Fruit fly (Drosophila melanogaster) whole organism, embryonic: ENCODE data around the gene Rab3GAP1.

ENCODE experiments used
- C15 ChIP-seq: fragments of 200-800 bp; sonication (Bioruptor generic); IDR thresholded peaks from 3 replicates; pipeline ENCODE4 v1.3.6; 2022; ENCODE audit warnings: missing biosample characterization, missing genetic modification characterization
- CG10321 ChIP-seq: fragments of 200-800 bp; sonication (Bioruptor generic); IDR thresholded peaks from 2 replicates; pipeline ENCODE4 v1.3.6; 2022; ENCODE audit warnings: missing biosample characterization, missing genetic modification characterization
- CG12219 ChIP-seq: fragments of 200-800 bp; sonication (Bioruptor generic); optimal IDR thresholded peaks from 3 replicates; lab custom pipeline; 2018; ENCODE audit warnings: missing biosample characterization, mild to moderate bottlenecking, missing genetic modification characterization
- CG13296 ChIP-seq: fragments of 200-800 bp; sonication (Bioruptor generic); optimal IDR thresholded peaks from 3 replicates; lab custom pipeline; 2018; ENCODE audit warnings: missing biosample characterization, mild to moderate bottlenecking, missing genetic modification characterization
- CG14965 ChIP-seq: fragments of 200-800 bp; sonication (Bioruptor generic); optimal IDR thresholded peaks from 2 replicates; lab custom pipeline; 2016; ENCODE audit warnings: missing biosample characterization, missing genetic modification characterization, borderline replicate concordance
- CG1647 ChIP-seq: fragments of 200-800 bp; sonication (Bioruptor generic); optimal IDR thresholded peaks from 3 replicates; lab custom pipeline; 2016; ENCODE audit warnings: missing biosample characterization, missing genetic modification characterization
- CG17186 ChIP-seq: fragments of 200-800 bp; sonication (Bioruptor generic); optimal IDR thresholded peaks from 3 replicates; lab custom pipeline; 2017; ENCODE audit warnings: missing biosample characterization, missing genetic modification reagents, missing genetic modification characterization
- CG17361 ChIP-seq: fragments of 200-800 bp; sonication (Bioruptor generic); IDR thresholded peaks from 3 replicates; pipeline ENCODE4 v1.3.6; 2022; ENCODE audit warnings: missing biosample characterization, missing genetic modification characterization
- CG17568 ChIP-seq: fragments of 200-800 bp; sonication (Bioruptor generic); optimal IDR thresholded peaks from 2 replicates; lab custom pipeline; 2018; ENCODE audit warnings: missing biosample characterization, mild to moderate bottlenecking, missing genetic modification characterization, moderate library complexity
- CG18619 ChIP-seq: fragments of 200-800 bp; sonication (Bioruptor generic); optimal IDR thresholded peaks from 3 replicates; lab custom pipeline; 2017; ENCODE audit warnings: missing biosample characterization, mild to moderate bottlenecking, missing genetic modification characterization
- CG2875 ChIP-seq: fragments of 200-800 bp; sonication (Bioruptor generic); optimal IDR thresholded peaks from 2 replicates; lab custom pipeline; 2017; ENCODE audit warnings: missing biosample characterization, mild to moderate bottlenecking, missing genetic modification characterization, missing genetic modification reagents
- CG3065 ChIP-seq: fragments of 200-800 bp; sonication (Bioruptor generic); optimal IDR thresholded peaks from 2 replicates; lab custom pipeline; 2016; ENCODE audit warnings: missing biosample characterization, missing genetic modification characterization
- CG34422 ChIP-seq: fragments of 200-800 bp; sonication (Bioruptor generic); IDR thresholded peaks from 3 replicates; pipeline ENCODE4 v1.3.6; 2022; ENCODE audit warnings: missing biosample characterization, missing genetic modification characterization
- CG43689 ChIP-seq: fragments of 200-800 bp; sonication (Bioruptor generic); IDR thresholded peaks from 2 replicates; pipeline ENCODE4 v1.3.6; 2022; ENCODE audit warnings: missing biosample characterization, missing genetic modification characterization
- CG6791 ChIP-seq: fragments of 200-800 bp; sonication (Bioruptor generic); IDR thresholded peaks from 3 replicates; pipeline ENCODE4 v1.3.6; 2022; ENCODE audit warnings: missing biosample characterization, missing genetic modification characterization; ENCODE audit not compliant: partially characterized antibody
- CG7357 ChIP-seq: fragments of 200-800 bp; sonication (Bioruptor generic); IDR thresholded peaks from 3 replicates; pipeline ENCODE4 v1.3.6; 2022; ENCODE audit warnings: missing biosample characterization, missing genetic modification characterization
- CG8944 ChIP-seq: fragments of 200-800 bp; sonication (Bioruptor generic); optimal IDR thresholded peaks from 3 replicates; lab custom pipeline; 2016; ENCODE audit warnings: missing biosample characterization, missing genetic modification characterization
- CTCF ChIP-seq: fragments of 200-800 bp; sonication (Bioruptor generic); optimal IDR thresholded peaks from 2 replicates; lab custom pipeline; 2017; ENCODE audit warnings: missing biosample characterization, mild to moderate bottlenecking, missing genetic modification characterization, moderate library complexity
- Chrac-16 ChIP-seq: fragments of 200-800 bp; sonication (Bioruptor generic); optimal IDR thresholded peaks from 3 replicates; lab custom pipeline; 2016; ENCODE audit warnings: missing biosample characterization, missing genetic modification characterization
- Doc3 ChIP-seq: fragments of 200-800 bp; sonication (Bioruptor generic); IDR thresholded peaks from 3 replicates; pipeline ENCODE4 v1.3.6; 2022; ENCODE audit warnings: missing biosample characterization, missing genetic modification characterization; ENCODE audit not compliant: partially characterized antibody
- H2.0 ChIP-seq: fragments of 200-800 bp; sonication (Bioruptor generic); IDR thresholded peaks from 2 replicates; pipeline ENCODE4 v1.3.6; 2022; ENCODE audit warnings: missing biosample characterization, missing genetic modification characterization
- MTF-1 ChIP-seq: fragments of 200-800 bp; sonication (Bioruptor generic); optimal IDR thresholded peaks from 2 replicates; lab custom pipeline; 2018; ENCODE audit warnings: missing biosample characterization, mild to moderate bottlenecking, missing genetic modification characterization, borderline replicate concordance
- Nf-YC ChIP-seq: fragments of 200-800 bp; optimal IDR thresholded peaks from 3 replicates; lab custom pipeline; 2019; ENCODE audit warnings: missing biosample characterization, mild to moderate bottlenecking, missing genetic modification characterization, moderate library complexity
- Side ChIP-seq: fragments of 200-800 bp; sonication (Bioruptor generic); optimal IDR thresholded peaks from 2 replicates; lab custom pipeline; 2016; ENCODE audit warnings: missing biosample characterization, missing genetic modification characterization
- Ssrp ChIP-seq: fragments of 200-800 bp; sonication (Bioruptor generic); optimal IDR thresholded peaks from 2 replicates; lab custom pipeline; 2018; ENCODE audit warnings: missing biosample characterization, mild to moderate bottlenecking, missing genetic modification characterization, moderate library complexity
- Taf1 ChIP-seq: fragments of 200-800 bp; sonication (Bioruptor generic); IDR thresholded peaks from 2 replicates; pipeline ENCODE4 v1.3.6; 2022; ENCODE audit warnings: missing biosample characterization, missing genetic modification characterization
- abd-A ChIP-seq: fragments of 200-800 bp; sonication (Bioruptor generic); optimal IDR thresholded peaks from 3 replicates; lab custom pipeline; 2019; ENCODE audit warnings: missing biosample characterization, mild to moderate bottlenecking, missing genetic modification characterization, moderate library complexity
- amos ChIP-seq: fragments of 200-800 bp; sonication (Bioruptor generic); IDR thresholded peaks from 2 replicates; pipeline ENCODE4 v1.3.6; 2022; ENCODE audit warnings: missing biosample characterization, missing genetic modification characterization; ENCODE audit not compliant: partially characterized antibody
- bab2 ChIP-seq: fragments of 200-800 bp; sonication (Bioruptor generic); optimal IDR thresholded peaks from 2 replicates; lab custom pipeline; 2016; ENCODE audit warnings: missing biosample characterization, missing genetic modification characterization
- br ChIP-seq: fragments of >200 bp; optimal IDR thresholded peaks from 2 replicates; lab custom pipeline; 2017
- bsh ChIP-seq, 2 experiments: fragments of 200-800 bp; sonication (Bioruptor generic); optimal IDR thresholded peaks; 2 replicates each; lab custom pipeline; 2017 to 2018; ENCODE audit warnings: mild to moderate bottlenecking in 2 of 2, missing biosample characterization in 2 of 2, missing genetic modification characterization in 2 of 2, moderate library complexity in 1 of 2
- croc ChIP-seq: fragments of 200-800 bp; sonication (Bioruptor generic); conservative IDR thresholded peaks from 3 replicates; pipeline ENCODE4 v1.3.6; 2022; ENCODE audit warnings: missing biosample characterization, missing genetic modification characterization
- crol ChIP-seq: fragments of 200-800 bp; sonication (Bioruptor generic); IDR thresholded peaks from 2 replicates; pipeline ENCODE4 v1.3.6; 2022; ENCODE audit warnings: missing biosample characterization, missing genetic modification characterization
- disco-r ChIP-seq: fragments of 200-800 bp; sonication (Bioruptor generic); optimal IDR thresholded peaks from 2 replicates; lab custom pipeline; 2016; ENCODE audit warnings: missing biosample characterization, missing genetic modification characterization
- esg ChIP-seq: fragments of 200-800 bp; sonication (Bioruptor generic); conservative IDR thresholded peaks from 2 replicates; pipeline ENCODE4 v1.3.6; 2022; ENCODE audit warnings: missing biosample characterization, missing genetic modification characterization
- ewg ChIP-seq: fragments of 200-800 bp; sonication (Bioruptor generic); optimal IDR thresholded peaks from 3 replicates; lab custom pipeline; 2017; ENCODE audit warnings: mild to moderate bottlenecking, missing biosample characterization, missing genetic modification reagents, missing genetic modification characterization
- gce ChIP-seq: fragments of 200-800 bp; sonication (Bioruptor generic); IDR thresholded peaks from 3 replicates; pipeline ENCODE4 v1.3.6; 2022; ENCODE audit warnings: missing biosample characterization, missing genetic modification characterization
- gt ChIP-seq: fragments of 200-800 bp; sonication (Bioruptor generic); IDR thresholded peaks from 2 replicates; pipeline ENCODE4 v1.3.6; 2022; ENCODE audit warnings: missing biosample characterization, missing genetic modification characterization
- ind ChIP-seq: fragments of 200-800 bp; sonication (Bioruptor generic); optimal IDR thresholded peaks from 3 replicates; lab custom pipeline; 2016; ENCODE audit warnings: missing biosample characterization, missing genetic modification characterization
- ken ChIP-seq: fragments of 200-800 bp; sonication (Bioruptor generic); IDR thresholded peaks from 3 replicates; pipeline ENCODE4 v1.3.6; 2022; ENCODE audit warnings: missing biosample characterization, missing genetic modification characterization
- lilli ChIP-seq: fragments of 200-800 bp; sonication (Bioruptor generic); optimal IDR thresholded peaks from 3 replicates; lab custom pipeline; 2016; ENCODE audit warnings: missing biosample characterization, missing genetic modification characterization
- mam ChIP-seq: fragments of 200-800 bp; sonication (Bioruptor generic); optimal IDR thresholded peaks from 3 replicates; lab custom pipeline; 2016; ENCODE audit warnings: missing biosample characterization, missing genetic modification characterization
- nerfin-1 ChIP-seq: fragments of 200-800 bp; sonication (Bioruptor generic); optimal IDR thresholded peaks from 3 replicates; lab custom pipeline; 2019; ENCODE audit warnings: missing biosample characterization, mild to moderate bottlenecking, missing genetic modification characterization, moderate library complexity
- nerfin-2 ChIP-seq: fragments of 200-800 bp; sonication (Bioruptor generic); IDR thresholded peaks from 2 replicates; pipeline ENCODE4 v1.3.6; 2022; ENCODE audit warnings: missing biosample characterization, missing genetic modification characterization; ENCODE audit not compliant: partially characterized antibody
- onecut ChIP-seq: fragments of 200-800 bp; sonication (Bioruptor generic); IDR thresholded peaks from 2 replicates; pipeline ENCODE4 v1.3.6; 2022; ENCODE audit warnings: missing biosample characterization, missing genetic modification characterization
- pb ChIP-seq: fragments of 200-800 bp; sonication (Bioruptor generic); optimal IDR thresholded peaks from 3 replicates; lab custom pipeline; 2016; ENCODE audit warnings: missing biosample characterization, missing genetic modification characterization
- peb ChIP-seq: fragments of 200-800 bp; sonication (Bioruptor generic); IDR thresholded peaks from 2 replicates; pipeline ENCODE4 v1.3.6; 2022; ENCODE audit warnings: missing biosample characterization, missing genetic modification characterization
- sd ChIP-seq: fragments of 200-800 bp; sonication (Bioruptor generic); optimal IDR thresholded peaks from 3 replicates; lab custom pipeline; 2018; ENCODE audit warnings: missing biosample characterization, mild to moderate bottlenecking, missing genetic modification characterization, moderate library complexity
- sens-2 ChIP-seq: fragments of 200-800 bp; sonication (Bioruptor generic); IDR thresholded peaks from 2 replicates; pipeline ENCODE4 v1.3.6; 2022; ENCODE audit warnings: missing biosample characterization, missing genetic modification characterization
- sima ChIP-seq: fragments of 200-800 bp; sonication (Bioruptor generic); optimal IDR thresholded peaks from 2 replicates; lab custom pipeline; 2016; ENCODE audit warnings: missing biosample characterization, missing genetic modification characterization
- sisA ChIP-seq: fragments of 200-800 bp; sonication (Bioruptor generic); IDR thresholded peaks from 2 replicates; pipeline ENCODE4 v1.3.6; 2022; ENCODE audit warnings: missing biosample characterization, missing genetic modification characterization
- wdn ChIP-seq: fragments of 200-800 bp; sonication (Bioruptor generic); IDR thresholded peaks from 2 replicates; pipeline ENCODE4 v1.3.6; 2022; ENCODE audit warnings: missing biosample characterization, missing genetic modification characterization

Gene Rab3GAP1

dm6 chr2L:1590167-1590566 is 20.8 kb downstream of the Rab3GAP1 start (continued):
- TF ChIP-seq CG6791 (GFP tag; lab: Robert Waterston, UW): no peak
- peak; percentile 75 for TF ChIP-seq wdn (GFP tag; lab: Robert Waterston, UW)
- no peak for TF ChIP-seq CG17186 (GFP tag; lab: Kevin White, UChicago)
- peak; percentile 78 for TF ChIP-seq lilli (GFP tag; lab: Kevin White, UChicago)
- TF ChIP-seq Doc3 (GFP tag; lab: Robert Waterston, UW): no peak
- peak; percentile 84 for TF ChIP-seq ind (GFP tag; lab: Kevin White, UChicago)
- TF ChIP-seq sisA (GFP tag; lab: Robert Waterston, UW): peak; percentile 84
- TF ChIP-seq Taf1 (GFP tag; lab: Robert Waterston, UW): peak; percentile 63
- peak; percentile 77 for TF ChIP-seq bab2 (GFP tag; lab: Kevin White, UChicago)
- no peak for TF ChIP-seq gt (GFP tag; lab: Robert Waterston, UW)
- peak; percentile 9 for TF ChIP-seq sima (GFP tag; lab: Kevin White, UChicago)
- peak; percentile 67; the same call in 2 of the 3 replicates for TF ChIP-seq gce
- TF ChIP-seq mam (GFP tag; lab: Kevin White, UChicago): peak; percentile 86
- peak; percentile 52; the same call in 1 of the 2 replicates for TF ChIP-seq CG43689 (GFP tag; lab: Robert Waterston, UW)
- TF ChIP-seq nerfin-1: no peak
- peak; percentile 66 for TF ChIP-seq CG8944 (GFP tag; lab: Kevin White, UChicago)
- TF ChIP-seq sens-2 (GFP tag; lab: Robert Waterston, UW): peak; percentile 69; the same call in 1 of the 2 replicates
- peak; percentile 64 for TF ChIP-seq onecut (GFP tag; lab: Robert Waterston, UW)
- TF ChIP-seq Ssrp (tag; lab: Kevin White, UChicago): peak; percentile 68
- peak; percentile 64 for TF ChIP-seq CG12219 (GFP tag; lab: Kevin White, UChicago)
- peak; percentile 70; the same call in 2 of the 3 replicates for TF ChIP-seq CG17361
- TF ChIP-seq CG10321 (GFP tag; lab: Robert Waterston, UW): 0 out of 2 replicates have a peak, but pooled peaks have one; percentile 13
- 0 out of 3 replicates have a peak, but pooled peaks have one; percentile 39 for TF ChIP-seq CG7357 (GFP tag; lab: Robert Waterston, UW)
- TF ChIP-seq CG17568: peak; percentile 65
- TF ChIP-seq esg (GFP tag; lab: Robert Waterston, UW): peak; percentile 80
- peak; percentile 74 for TF ChIP-seq CG34422
- TF ChIP-seq crol (GFP tag; lab: Robert Waterston, UW): peak; percentile 58
- TF ChIP-seq ken (GFP tag; lab: Robert Waterston, UW): peak; percentile 71; the same call in 2 of the 3 replicates
- peak; percentile 60 for TF ChIP-seq croc
- TF ChIP-seq disco-r: peak; percentile 12
- TF ChIP-seq MTF-1 (GFP tag; lab: Kevin White, UChicago): peak; percentile 49
- TF ChIP-seq CG18619 (GFP tag; lab: Kevin White, UChicago): peak; percentile 64
- TF ChIP-seq sd: peak; percentile 43
- no peak for TF ChIP-seq nerfin-2 (GFP tag; lab: Robert Waterston, UW)
- TF ChIP-seq CTCF: no peak
- no peak for TF ChIP-seq amos (GFP tag; lab: Robert Waterston, UW)
- TF ChIP-seq ewg (GFP tag; lab: Kevin White, UChicago): peak; percentile 66
- peak; percentile 27 for TF ChIP-seq pb
- TF ChIP-seq C15 (GFP tag; lab: Robert Waterston, UW): no peak
- TF ChIP-seq peb: peak; percentile 40; the same call in 1 of the 2 replicates
- TF ChIP-seq br (lab: Kevin White, UChicago): no peak
- peak; percentile 88 for TF ChIP-seq CG1647
- TF ChIP-seq CG13296 (GFP tag; lab: Kevin White, UChicago): peak; percentile 75
- TF ChIP-seq CG14965 (GFP tag; lab: Kevin White, UChicago): peak; percentile 61
- peak; percentile 69; the same call in 1 of the 2 replicates for TF ChIP-seq H2.0 (GFP tag; lab: Robert Waterston, UW)
- no peak for TF ChIP-seq Nf-YC (tag; lab: Kevin White, UChicago)
- TF ChIP-seq bsh (GFP tag; optimal IDR thresholded peaks at IDR 0.05; lab: Kevin White, UChicago): peak in 1 of 2 experiments; percentile 83
- peak; percentile 23 for TF ChIP-seq CG3065
- TF ChIP-seq Chrac-16 (GFP tag; lab: Kevin White, UChicago): peak; percentile 53
- peak; percentile 58 for TF ChIP-seq CG2875 (GFP tag; lab: Kevin White, UChicago)
- peak; percentile 72 for TF ChIP-seq Side (GFP tag; lab: Kevin White, UChicago)
- TF ChIP-seq abd-A (tag; lab: Kevin White, UChicago): no peak
